Worm (Caenorhabditis elegans) whole organism, L3 larva: ENCODE measurements around the gene F27C8.2.

Experiments used
- ama-1 ChIP-seq: fragments of 150-350 bp; optimal IDR thresholded peaks from 2 replicates; lab custom pipeline; 2018
- ceh-16 ChIP-seq: sonication (generic microtip); optimal IDR thresholded peaks from 2 replicates; lab custom pipeline; 2017; ENCODE audit warnings: missing biosample characterization, missing genetic modification characterization
- elt-1 ChIP-seq: fragments of 150-350 bp; optimal IDR thresholded peaks from 2 replicates; lab custom pipeline; 2014; ENCODE audit warnings: missing biosample characterization, missing genetic modification characterization
- eor-1 ChIP-seq, 2 experiments: fragments of 150-350 bp; optimal IDR thresholded peaks; 2 replicates each; lab custom pipeline; 2014 to 2018; ENCODE audit warnings: missing biosample characterization in 2 of 2, missing genetic modification characterization in 2 of 2
- fos-1 ChIP-seq: fragments of 150-350 bp; optimal IDR thresholded peaks from 2 replicates; lab custom pipeline; 2014; ENCODE audit warnings: missing biosample characterization, missing genetic modification characterization
- mdl-1 ChIP-seq: fragments of 150-350 bp; optimal IDR thresholded peaks from 2 replicates; lab custom pipeline; 2014; ENCODE audit warnings: missing biosample characterization, missing genetic modification characterization
- mml-1 ChIP-seq: fragments of 150-350 bp; sonication (generic microtip); optimal IDR thresholded peaks from 3 replicates; lab custom pipeline; 2014; ENCODE audit warnings: missing biosample characterization, missing genetic modification characterization
- nhr-11 ChIP-seq: fragments of 150-350 bp; optimal IDR thresholded peaks from 2 replicates; lab custom pipeline; 2014; ENCODE audit warnings: missing biosample characterization, missing genetic modification characterization
- nhr-23 ChIP-seq: fragments of 150-350 bp; optimal IDR thresholded peaks from 2 replicates; lab custom pipeline; 2014; ENCODE audit warnings: missing biosample characterization, missing genetic modification reagents, missing genetic modification characterization
- nhr-28 ChIP-seq: fragments of 150-350 bp; optimal IDR thresholded peaks from 2 replicates; lab custom pipeline; 2014; ENCODE audit warnings: missing biosample characterization, missing genetic modification characterization
- nhr-43 ChIP-seq: sonication (generic microtip); optimal IDR thresholded peaks from 2 replicates; lab custom pipeline; 2016; ENCODE audit warnings: mild to moderate bottlenecking, missing genetic modification characterization, missing compliant biosample characterization; ENCODE audit not compliant: poor library complexity, severe bottlenecking
- nhr-77 ChIP-seq: fragments of 150-350 bp; optimal IDR thresholded peaks from 2 replicates; lab custom pipeline; 2014; ENCODE audit warnings: missing biosample characterization, missing genetic modification characterization
- pqm-1 ChIP-seq: fragments of 150-350 bp; optimal IDR thresholded peaks from 2 replicates; lab custom pipeline; 2017; ENCODE audit warnings: missing biosample characterization, missing genetic modification characterization, inconsistent platforms
- sea-2 ChIP-seq: fragments of 150-350 bp; sonication (generic microtip); optimal IDR thresholded peaks from 4 replicates; lab custom pipeline; 2014; ENCODE audit warnings: missing biosample characterization, missing genetic modification reagents, missing genetic modification characterization
- unc-62 ChIP-seq: fragments of 150-350 bp; sonication (generic microtip); optimal IDR thresholded peaks from 4 replicates; lab custom pipeline; 2014; ENCODE audit warnings: missing biosample characterization, missing genetic modification reagents, missing genetic modification characterization
- ztf-11 ChIP-seq: fragments of 150-350 bp; optimal IDR thresholded peaks from 2 replicates; lab custom pipeline; 2014; ENCODE audit warnings: missing biosample characterization, missing genetic modification characterization

F27C8.2 gene

ce11 chrIV:9648682-9649081 is 52.5 kb downstream of the F27C8.2 start, which contains the start of gene srm-3:
srm-3 (plus strand) TSS chrIV:9648982.
- TF ChIP-seq nhr-11 (tag; lab: Kevin White, UChicago), result no peak
- no peak for TF ChIP-seq ztf-11 (tag; lab: Kevin White, UChicago)
- TF ChIP-seq nhr-43 (tag; lab: Kevin White, UChicago), result no peak
- TF ChIP-seq fos-1 (tag; lab: Kevin White, UChicago), result no peak
- no peak for TF ChIP-seq nhr-77 (tag; lab: Kevin White, UChicago)
- TF ChIP-seq mdl-1 (tag; lab: Kevin White, UChicago), result no peak
- no peak for TF ChIP-seq unc-62 (GFP tag; lab: Kevin White, UChicago)
- no peak for TF ChIP-seq nhr-28 (tag; lab: Kevin White, UChicago)
- TF ChIP-seq ceh-16 (tag; lab: Kevin White, UChicago), result no peak
- TF ChIP-seq eor-1 (tag; optimal IDR thresholded peaks at IDR 0.05; lab: Kevin White, UChicago), result no peak
- no peak for TF ChIP-seq pqm-1 (tag; lab: Kevin White, UChicago)
- TF ChIP-seq ama-1 (lab: Kevin White, UChicago), result no peak
- TF ChIP-seq mml-1 (tag; lab: Kevin White, UChicago), result no peak
- TF ChIP-seq elt-1 (tag; lab: Kevin White, UChicago), result no peak
- TF ChIP-seq sea-2 (GFP tag; lab: Kevin White, UChicago), result no peak
- TF ChIP-seq nhr-23 (tag; lab: Kevin White, UChicago), result no peak
